Worm (Caenorhabditis elegans) whole organism, L4/young adult: Measurements from ENCODE around the gene nlp-79.

Experiments used
- W03F9.2 ChIP-seq: fragments of 150-350 bp; optimal IDR thresholded peaks from 2 replicates; lab custom pipeline; 2014; ENCODE audit warnings: missing biosample characterization, missing genetic modification characterization
- dao-5 ChIP-seq: sonication (generic microtip); optimal IDR thresholded peaks from 2 replicates; lab custom pipeline; 2016; ENCODE audit warnings: missing genotype, missing genetic modification characterization, moderate library complexity, missing compliant biosample characterization
- him-1 ChIP-seq: sonication (generic microtip); optimal IDR thresholded peaks from 2 replicates; lab custom pipeline; 2016; ENCODE audit warnings: missing genotype, missing genetic modification reagents, missing genetic modification characterization, missing compliant biosample characterization

DNA sequence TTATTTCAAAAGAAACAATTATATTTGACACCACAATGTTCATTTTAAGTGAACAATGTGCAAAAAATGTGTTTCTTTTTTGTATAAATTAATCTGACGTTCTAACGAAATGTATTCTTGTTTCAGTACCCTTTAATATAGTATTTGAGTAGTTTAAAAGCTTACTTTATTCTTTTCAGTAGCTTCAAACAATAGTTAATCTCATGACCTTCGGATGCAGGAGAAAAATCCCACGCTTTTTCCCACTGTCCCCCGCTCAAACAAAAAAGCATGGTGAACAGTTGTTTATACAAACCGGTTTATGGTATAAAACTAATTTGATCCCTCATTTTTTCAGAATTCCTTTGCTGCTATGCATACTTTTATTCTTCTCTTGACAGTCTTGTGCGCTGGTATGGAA is 15.8 kb downstream of the nlp-79 start, which contains the start of gene scl-14:
- no peak for TF ChIP-seq dao-5
- TF ChIP-seq him-1 (tag; lab: Kevin White, UChicago), result no peak
- no peak for TF ChIP-seq W03F9.2 (tag; lab: Kevin White, UChicago)
